Worm (Caenorhabditis elegans) whole organism, mixed stage, embryonic: ENCODE measurements around the gene C31G12.1.
A peak's percentile ranks its signal among the peaks of the same experiment; 100 is the strongest.

Experiments
- M03D4.4 ChIP-seq: sonication (generic microtip); optimal IDR thresholded peaks from 2 replicates; lab custom pipeline; 2017; ENCODE audit warnings: mild to moderate bottlenecking, missing genetic modification characterization, missing compliant biosample characterization
- bed-3 ChIP-seq: fragments of 200-800 bp; sonication (Bioruptor generic); optimal IDR thresholded peaks from 3 replicates; lab custom pipeline; 2018; ENCODE audit warnings: mild to moderate bottlenecking, missing genetic modification characterization, moderate library complexity, missing compliant biosample characterization
- ceh-39 ChIP-seq: fragments of 150-350 bp; optimal IDR thresholded peaks from 2 replicates; lab custom pipeline; 2014; ENCODE audit warnings: missing biosample characterization, missing genetic modification characterization
- ceh-43 ChIP-seq: fragments of 200-800 bp; sonication (Bioruptor generic); optimal IDR thresholded peaks from 2 replicates; lab custom pipeline; 2018; ENCODE audit warnings: mild to moderate bottlenecking, missing genetic modification characterization, moderate library complexity, missing compliant biosample characterization
- ceh-83 ChIP-seq: fragments of 200-800 bp; sonication (Bioruptor generic); optimal IDR thresholded peaks from 2 replicates; lab custom pipeline; 2018; ENCODE audit warnings: mild to moderate bottlenecking, missing genetic modification characterization, missing compliant biosample characterization
- ces-1 ChIP-seq: fragments of 150-350 bp; optimal IDR thresholded peaks from 2 replicates; lab custom pipeline; 2014; ENCODE audit warnings: missing biosample characterization, missing genetic modification reagents, missing genetic modification characterization
- cnd-1 ChIP-seq: fragments of 200-800 bp; sonication (Bioruptor generic); optimal IDR thresholded peaks from 2 replicates; lab custom pipeline; 2018; ENCODE audit warnings: mild to moderate bottlenecking, missing genetic modification characterization, missing compliant biosample characterization
- drap-1 ChIP-seq: fragments of 200-800 bp; sonication (Bioruptor generic); optimal IDR thresholded peaks from 3 replicates; lab custom pipeline; 2018; ENCODE audit warnings: mild to moderate bottlenecking, missing genetic modification characterization, missing compliant biosample characterization
- elt-1 ChIP-seq: sonication (generic microtip); optimal IDR thresholded peaks from 2 replicates; lab custom pipeline; 2017; ENCODE audit warnings: missing genetic modification characterization, mild to moderate bottlenecking, missing compliant biosample characterization, antibody characterized with exemption, moderate library complexity, borderline replicate concordance; ENCODE audit not compliant: insufficient read depth
- elt-3 ChIP-seq: fragments of 150-350 bp; optimal IDR thresholded peaks from 2 replicates; lab custom pipeline; 2014; ENCODE audit warnings: missing biosample characterization, missing genetic modification characterization
- flh-1 ChIP-seq: fragments of 200-800 bp; sonication (Bioruptor generic); optimal IDR thresholded peaks from 2 replicates; lab custom pipeline; 2018; ENCODE audit warnings: mild to moderate bottlenecking, missing genetic modification characterization, moderate library complexity, missing compliant biosample characterization
- ham-2 ChIP-seq: fragments of 200-800 bp; sonication (Bioruptor generic); optimal IDR thresholded peaks from 2 replicates; lab custom pipeline; 2018; ENCODE audit warnings: mild to moderate bottlenecking, missing genetic modification characterization, missing compliant biosample characterization
- hlh-1 ChIP-seq: fragments of 150-350 bp; optimal IDR thresholded peaks from 2 replicates; lab custom pipeline; 2014; ENCODE audit warnings: missing biosample characterization, missing genetic modification reagents, missing genetic modification characterization
- lin-13 ChIP-seq: fragments of 150-350 bp; optimal IDR thresholded peaks from 2 replicates; lab custom pipeline; 2014; ENCODE audit warnings: missing biosample characterization, missing genetic modification characterization
- lin-32 ChIP-seq: fragments of 200-800 bp; sonication (Bioruptor generic); optimal IDR thresholded peaks from 2 replicates; lab custom pipeline; 2018; ENCODE audit warnings: mild to moderate bottlenecking, missing genetic modification characterization, missing compliant biosample characterization
- lsy-2 ChIP-seq: fragments of 150-350 bp; optimal IDR thresholded peaks from 2 replicates; lab custom pipeline; 2014; ENCODE audit warnings: missing biosample characterization, missing genetic modification characterization
- mab-5 ChIP-seq: fragments of 150-350 bp; optimal IDR thresholded peaks from 2 replicates; lab custom pipeline; 2014; ENCODE audit warnings: missing biosample characterization, missing genetic modification characterization
- mep-1 ChIP-seq: fragments of 150-350 bp; optimal IDR thresholded peaks from 2 replicates; lab custom pipeline; 2017; ENCODE audit warnings: missing biosample characterization, missing genetic modification reagents, missing genetic modification characterization, inconsistent platforms
- mls-2 ChIP-seq: sonication (generic microtip); optimal IDR thresholded peaks from 2 replicates; lab custom pipeline; 2016; ENCODE audit warnings: mild to moderate bottlenecking, missing genetic modification characterization, moderate library complexity, missing compliant biosample characterization
- nhr-12 ChIP-seq: fragments of 150-350 bp; optimal IDR thresholded peaks from 2 replicates; lab custom pipeline; 2014; ENCODE audit warnings: missing biosample characterization, missing genetic modification characterization
- nhr-2 ChIP-seq: fragments of 150-350 bp; optimal IDR thresholded peaks from 2 replicates; lab custom pipeline; 2014; ENCODE audit warnings: missing biosample characterization, missing genetic modification characterization
- nhr-237 ChIP-seq: fragments of 150-350 bp; optimal IDR thresholded peaks from 2 replicates; lab custom pipeline; 2014; ENCODE audit warnings: missing biosample characterization, missing genetic modification characterization
- nhr-28 ChIP-seq: fragments of 150-350 bp; optimal IDR thresholded peaks from 2 replicates; lab custom pipeline; 2014; ENCODE audit warnings: missing biosample characterization, missing genetic modification characterization
- nhr-76 ChIP-seq: sonication (generic microtip); optimal IDR thresholded peaks from 2 replicates; lab custom pipeline; 2017; ENCODE audit warnings: missing biosample characterization, missing genetic modification characterization
- pha-4 ChIP-seq: fragments of 150-350 bp; optimal IDR thresholded peaks from 2 replicates; lab custom pipeline; 2018; ENCODE audit warnings: missing biosample characterization, missing genetic modification reagents, missing genetic modification characterization
- sem-2 ChIP-seq: fragments of 200-800 bp; sonication (Bioruptor generic); optimal IDR thresholded peaks from 2 replicates; lab custom pipeline; 2018; ENCODE audit warnings: mild to moderate bottlenecking, missing genetic modification characterization, missing compliant biosample characterization
- snpc-4 ChIP-seq: fragments of 150-350 bp; optimal IDR thresholded peaks from 2 replicates; lab custom pipeline; 2014; ENCODE audit warnings: missing biosample characterization, missing genetic modification characterization
- sptf-1 ChIP-seq: sonication (generic microtip); optimal IDR thresholded peaks from 2 replicates; lab custom pipeline; 2017; ENCODE audit warnings: mild to moderate bottlenecking, missing genetic modification characterization, moderate library complexity, missing compliant biosample characterization
- tbx-8 ChIP-seq: fragments of 200-800 bp; sonication (Bioruptor generic); optimal IDR thresholded peaks from 2 replicates; lab custom pipeline; 2018; ENCODE audit warnings: mild to moderate bottlenecking, missing genetic modification characterization, moderate library complexity, missing compliant biosample characterization
- unc-120 ChIP-seq: sonication (generic microtip); optimal IDR thresholded peaks from 2 replicates; lab custom pipeline; 2017; ENCODE audit warnings: missing genetic modification characterization, missing compliant biosample characterization; ENCODE audit not compliant: poor library complexity, severe bottlenecking
- unc-39 ChIP-seq: fragments of 150-350 bp; optimal IDR thresholded peaks from 2 replicates; lab custom pipeline; 2014; ENCODE audit warnings: missing biosample characterization, missing genetic modification characterization
- unc-62 ChIP-seq: fragments of 150-350 bp; optimal IDR thresholded peaks from 2 replicates; lab custom pipeline; 2014; ENCODE audit warnings: missing biosample characterization, missing genetic modification reagents, missing genetic modification characterization
- zip-8 ChIP-seq: fragments of 150-350 bp; optimal IDR thresholded peaks from 2 replicates; lab custom pipeline; 2014; ENCODE audit warnings: missing biosample characterization, missing genetic modification characterization

Gene C31G12.1

DNA sequence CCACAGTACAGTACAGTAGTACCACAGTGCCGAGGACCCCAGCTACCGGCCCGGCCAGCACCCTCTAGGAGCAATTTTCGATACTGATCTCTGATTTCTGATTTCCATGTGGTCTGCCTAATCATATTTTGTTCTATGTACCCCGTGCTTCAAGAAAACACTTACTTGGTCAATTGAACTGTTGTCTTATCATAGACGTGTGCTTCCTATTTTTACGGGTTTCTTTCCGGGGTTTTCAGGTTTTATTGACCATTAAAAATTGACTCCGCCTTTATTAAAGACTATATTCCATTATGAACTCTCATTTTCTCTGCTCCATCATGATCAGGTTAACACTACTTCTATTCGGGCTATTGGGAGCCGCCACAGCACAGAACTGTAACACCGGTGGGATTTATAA is 22.1 kb upstream of the C31G12.1 start, which contains the start of gene clec-48:
clec-48 (plus strand) TSS at position 320 of the 400 bp plus-strand sequence.
- no peak for TF ChIP-seq flh-1
- no peak for TF ChIP-seq nhr-12 (tag; lab: Kevin White, UChicago)
- no peak for TF ChIP-seq mab-5
- TF ChIP-seq ham-2 (GFP tag; lab: Kevin White, UChicago), result no peak
- TF ChIP-seq nhr-28 (tag; lab: Kevin White, UChicago), result no peak
- no peak for TF ChIP-seq nhr-237 (tag; lab: Kevin White, UChicago)
- no peak for TF ChIP-seq lsy-2 (tag; lab: Kevin White, UChicago)
- TF ChIP-seq ceh-39 (tag; lab: Kevin White, UChicago), result no peak
- TF ChIP-seq elt-3 (tag; lab: Kevin White, UChicago), result no peak
- no peak for TF ChIP-seq unc-120 (tag; lab: Kevin White, UChicago)
- no peak for TF ChIP-seq sptf-1 (tag; lab: Kevin White, UChicago)

DNA sequence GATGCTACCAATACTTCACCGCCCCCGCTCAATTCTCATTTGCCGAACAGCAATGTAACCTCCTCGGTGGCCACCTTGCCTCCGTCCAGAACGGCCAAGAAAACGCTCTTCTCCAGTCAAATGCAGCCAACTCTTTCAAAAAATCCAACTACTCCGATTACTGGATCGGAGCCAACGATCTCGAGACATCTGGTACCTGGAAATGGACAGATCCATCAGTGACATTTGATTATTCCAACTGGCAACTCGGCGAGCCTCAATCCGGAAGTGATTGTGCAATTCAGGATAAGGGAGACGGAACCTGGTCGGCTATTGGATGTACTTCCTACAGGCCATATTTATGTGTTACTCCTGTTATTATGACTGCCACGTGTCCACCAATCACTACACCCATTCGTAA is 21.6 kb upstream of the C31G12.1 start:
- TF ChIP-seq elt-3 (tag; lab: Kevin White, UChicago), result no peak
- TF ChIP-seq mls-2 (tag; lab: Kevin White, UChicago), result no peak
- no peak for TF ChIP-seq cnd-1
- no peak for TF ChIP-seq drap-1 (GFP tag; lab: Kevin White, UChicago)
- TF ChIP-seq nhr-2 (tag; lab: Kevin White, UChicago), result no peak

DNA sequence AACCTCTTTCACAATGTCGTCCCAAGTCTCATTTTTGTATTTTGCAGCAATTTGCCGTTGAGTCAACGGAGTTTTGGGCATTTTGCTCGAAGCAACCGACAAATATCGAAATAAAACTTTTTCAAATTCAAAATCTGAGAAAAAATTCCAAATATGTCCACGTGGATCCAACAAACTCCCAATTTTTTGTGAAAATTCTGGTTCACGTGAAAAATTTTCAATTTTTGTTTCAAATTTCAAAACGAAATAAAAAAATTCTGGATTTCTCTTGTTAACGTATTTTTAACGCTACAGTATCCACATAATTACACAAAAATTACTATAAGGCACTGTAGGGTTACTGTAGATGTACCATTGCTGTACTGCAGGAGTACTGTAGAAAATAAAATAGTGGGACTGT is 18.5 kb upstream of the C31G12.1 start, which contains the start of gene C14A6.13:
C14A6.13 (minus strand) TSS at position 101 of the 400 bp plus-strand sequence.
- TF ChIP-seq zip-8 (tag; lab: Kevin White, UChicago) (no peak), flh-1 (no peak), tbx-8 (no peak), sem-2 (GFP tag; lab: Kevin White, UChicago) (no peak), hlh-1 (no peak), nhr-12 (tag; lab: Kevin White, UChicago) (no peak), drap-1 (GFP tag; lab: Kevin White, UChicago) (no peak), cnd-1 (no peak), unc-39 (tag; lab: Kevin White, UChicago) (no peak), nhr-28 (tag; lab: Kevin White, UChicago) (no peak), ces-1 (no peak), lin-32 (GFP tag; lab: Kevin White, UChicago) (no peak), sptf-1 (tag; lab: Kevin White, UChicago) (no peak), lsy-2 (tag; lab: Kevin White, UChicago) (no peak)

DNA sequence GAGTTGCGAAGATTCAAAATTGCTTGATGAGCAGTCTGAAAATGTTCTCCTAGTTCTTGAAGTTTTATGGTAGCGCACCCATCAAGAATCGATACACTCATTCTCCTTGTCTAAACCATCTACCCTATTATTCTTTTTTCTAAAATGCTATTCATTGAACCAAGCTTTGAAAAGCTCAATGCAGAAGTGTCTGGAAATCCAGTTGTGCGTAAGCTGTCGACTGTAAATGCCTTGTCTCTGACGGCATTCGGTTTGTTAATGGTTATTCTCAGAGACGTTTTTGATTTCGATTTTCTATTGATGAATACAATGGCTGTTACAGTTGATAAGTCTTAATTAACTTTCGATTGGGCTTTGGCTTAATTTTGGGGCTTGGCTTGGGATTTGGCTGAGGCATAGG is 17.2 kb upstream of the C31G12.1 start, which contains the start of gene C14A6.12:
C14A6.12 (minus strand) TSS at position 101 of the 400 bp plus-strand sequence.
- TF ChIP-seq lin-13 (tag; lab: Kevin White, UChicago), result no peak

DNA sequence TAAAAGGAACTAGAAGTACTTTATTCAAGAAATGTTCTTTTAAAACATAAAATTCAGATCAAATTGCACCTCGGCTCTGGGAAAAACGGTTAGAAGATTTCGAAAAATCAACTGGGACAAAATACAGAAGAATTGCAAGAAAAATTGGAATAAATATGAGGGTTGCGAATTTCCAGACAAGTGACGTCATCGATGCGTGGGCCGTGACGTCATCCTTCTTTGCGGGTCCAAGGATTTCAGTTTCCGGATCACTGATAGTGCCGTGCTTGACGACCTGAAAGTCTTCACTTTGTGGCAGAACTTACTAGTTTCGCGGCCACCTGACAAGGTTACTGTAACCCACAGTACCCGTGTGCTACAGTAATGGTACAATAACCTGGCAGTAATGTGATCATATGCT is 16.3 kb upstream of the C31G12.1 start:
- no peak for TF ChIP-seq pha-4
- TF ChIP-seq zip-8 (tag; lab: Kevin White, UChicago), result peak; percentile 96

DNA sequence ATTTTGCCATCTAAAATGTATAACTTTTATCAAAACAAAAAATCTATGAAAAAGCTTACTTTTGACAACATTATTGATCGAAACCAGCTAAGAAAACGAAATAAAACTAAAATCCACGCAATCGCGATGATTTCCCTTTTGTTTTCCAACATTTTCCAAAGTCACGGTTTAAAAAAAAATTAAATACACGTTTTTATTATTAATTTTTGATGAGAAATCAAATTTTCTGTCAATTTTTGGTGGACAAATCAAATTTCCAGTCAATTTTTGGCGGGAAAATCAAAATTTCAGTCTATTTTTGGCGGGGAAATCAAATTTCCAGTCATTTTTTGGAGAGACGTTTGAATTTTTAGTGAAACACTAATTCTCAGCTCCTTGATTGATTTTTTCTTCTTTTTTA is 15.0 kb upstream of the C31G12.1 start, which contains the start of gene C14A6.5:
C14A6.5 (minus strand) TSS at position 101 of the 400 bp plus-strand sequence.
- no peak for TF ChIP-seq nhr-237 (tag; lab: Kevin White, UChicago)
- TF ChIP-seq, all 35 proteins: peak for 0

DNA sequence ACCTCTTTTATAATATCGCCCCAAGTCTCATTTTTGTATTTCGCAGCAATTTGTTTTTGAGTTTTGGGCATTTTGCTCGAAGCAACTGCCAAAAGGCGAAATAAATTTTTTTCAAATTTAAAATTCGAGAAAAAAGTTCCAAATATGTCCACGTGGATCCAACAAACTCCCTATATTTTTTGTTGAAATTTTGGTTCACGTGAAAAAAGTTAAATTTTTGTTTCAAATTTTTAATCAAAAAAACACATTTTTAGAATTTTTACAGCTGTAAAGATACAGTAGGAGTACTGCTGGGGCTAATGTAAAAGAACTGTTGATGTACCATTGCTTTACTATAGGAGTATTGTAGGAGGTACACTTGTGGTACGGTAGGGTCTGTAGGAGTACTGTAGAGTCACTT is 12.6 kb upstream of the C31G12.1 start, which contains the start of gene C14A6.6:
C14A6.6 (minus strand) TSS at position 101 of the 400 bp plus-strand sequence.
- no peak for TF ChIP-seq unc-120 (tag; lab: Kevin White, UChicago)
- TF ChIP-seq cnd-1, result no peak
- TF ChIP-seq lin-13 (tag; lab: Kevin White, UChicago), result no peak
- TF ChIP-seq ceh-43, result no peak
- TF ChIP-seq sptf-1 (tag; lab: Kevin White, UChicago), result no peak
- no peak for TF ChIP-seq zip-8 (tag; lab: Kevin White, UChicago)
- TF ChIP-seq elt-1 (tag; lab: Kevin White, UChicago), result no peak
- no peak for TF ChIP-seq nhr-76 (tag; lab: Kevin White, UChicago)
- TF ChIP-seq snpc-4 (tag; lab: Kevin White, UChicago), result no peak
- TF ChIP-seq nhr-28 (tag; lab: Kevin White, UChicago), result no peak
- TF ChIP-seq lsy-2 (tag; lab: Kevin White, UChicago), result no peak
- no peak for TF ChIP-seq unc-39 (tag; lab: Kevin White, UChicago)
- no peak for TF ChIP-seq unc-62 (GFP tag; lab: Kevin White, UChicago)
- no peak for TF ChIP-seq ceh-83 (GFP tag; lab: Kevin White, UChicago)
- no peak for TF ChIP-seq flh-1
- no peak for TF ChIP-seq bed-3 (GFP tag; lab: Kevin White, UChicago)
- no peak for TF ChIP-seq mls-2 (tag; lab: Kevin White, UChicago)
- no peak for TF ChIP-seq mep-1 (tag; lab: Kevin White, UChicago)
- TF ChIP-seq nhr-12 (tag; lab: Kevin White, UChicago), result no peak
- no peak for TF ChIP-seq M03D4.4
